Worm (Caenorhabditis elegans) whole organism, L4/young adult: ENCODE data around the gene nhr-199.

Experiments used
- W03F9.2 ChIP-seq: fragments of 150-350 bp; optimal IDR thresholded peaks from 2 replicates; lab custom pipeline; 2014; ENCODE audit warnings: missing biosample characterization, missing genetic modification characterization
- him-1 ChIP-seq: sonication (generic microtip); optimal IDR thresholded peaks from 2 replicates; lab custom pipeline; 2016; ENCODE audit warnings: missing genotype, missing genetic modification reagents, missing genetic modification characterization, missing compliant biosample characterization

ce11 chrV:15718562-15718961 lies 18.9 kb upstream of the nhr-199 start, which contains the start of gene Y6E2A.5:
- TF ChIP-seq him-1 (tag; lab: Kevin White, UChicago) (no peak), W03F9.2 (tag; lab: Kevin White, UChicago) (no peak)
